Fruit fly (Drosophila melanogaster): ENCODE data around the gene AdamTS-B.

- TF ChIP-seq gl (tag; optimal IDR thresholded peaks at IDR 0.05) (peak; percentile 90), CG32121 (GFP tag; IDR thresholded peaks at IDR 0.05) (peak; percentile 97)
These were observed 56.8 kb downstream of the AdamTS-B start, which contains the start of the genes lin-52 and CG15771 for dm6 chrX:5754837-5755828.

All from whole organism, pupa.